Worm (Caenorhabditis elegans) whole organism, L4 larva: ENCODE measurements around the gene F53B1.3.
"Not testable (repeated sequence)": the region's sequence is repeated elsewhere in the genome, so short reads cannot be mapped to it uniquely, and the experiment has no call there.

Source experiments
- D1046.2 ChIP-seq: fragments of 200-800 bp; sonication (Bioruptor generic); IDR thresholded peaks from 2 replicates; pipeline ENCODE4 v1.3.6; 2022; ENCODE audit warnings: missing genetic modification characterization, missing compliant biosample characterization
- Y75B8A.6 ChIP-seq: fragments of 200-800 bp; sonication (Bioruptor generic); IDR thresholded peaks from 2 replicates; pipeline ENCODE4 v1.3.6; 2022; ENCODE audit warnings: missing genetic modification reagents, missing genetic modification characterization, missing compliant biosample characterization
- dmd-8 ChIP-seq: fragments of 200-800 bp; sonication (Bioruptor generic); IDR thresholded peaks from 2 replicates; pipeline ENCODE4 v1.3.6; 2022; ENCODE audit warnings: missing genetic modification characterization, missing compliant biosample characterization
- hmg-1.1 ChIP-seq: fragments of 200-800 bp; sonication (Bioruptor generic); IDR thresholded peaks from 2 replicates; pipeline ENCODE4 v1.3.6; 2022; ENCODE audit warnings: missing genetic modification reagents, missing genetic modification characterization, missing compliant biosample characterization
- nhr-76 ChIP-seq: fragments of 150-350 bp; optimal IDR thresholded peaks from 2 replicates; lab custom pipeline; 2014; ENCODE audit warnings: missing biosample characterization, missing genetic modification characterization
- pha-4 ChIP-seq, 2 experiments: fragments of 150-350 bp in 1 of 2; fragments of 200-800 bp in 1 of 2; sonication (Bioruptor generic) in 1 of 2; IDR thresholded peaks in 1 of 2; optimal IDR thresholded peaks in 1 of 2; 2 replicates each; pipeline versions ENCODE4 v1.3.6 to Lab custom; 2014 to 2022; ENCODE audit warnings: missing genetic modification characterization in 2 of 2, missing genetic modification reagents in 2 of 2, missing biosample characterization in 1 of 2, missing compliant biosample characterization in 1 of 2
- rbr-2 ChIP-seq: sonication (generic microtip); optimal IDR thresholded peaks from 2 replicates; lab custom pipeline; 2016; ENCODE audit warnings: missing genotype, missing genetic modification characterization, missing compliant biosample characterization
- tra-1 ChIP-seq: fragments of 200-800 bp; sonication (Bioruptor generic); IDR thresholded peaks from 2 replicates; pipeline ENCODE4 v1.3.6; 2022; ENCODE audit warnings: missing genetic modification reagents, missing genetic modification characterization, missing compliant biosample characterization
- unc-62 ChIP-seq, 3 experiments: fragments of 150-350 bp in 1 of 3; sonication (generic microtip); optimal IDR thresholded peaks in 2 of 3; peaks in 1 of 3; 1 replicate in 1 of 3; 2 replicates in 2 of 3; lab custom pipeline; 2014 to 2017; ENCODE audit warnings: missing biosample characterization in 3 of 3, missing genetic modification characterization in 3 of 3, missing genetic modification reagents in 3 of 3, missing genotype in 1 of 3
- ztf-7 ChIP-seq: fragments of 150-350 bp; optimal IDR thresholded peaks from 2 replicates; lab custom pipeline; 2014; ENCODE audit warnings: missing biosample characterization, missing genetic modification characterization

DNA sequence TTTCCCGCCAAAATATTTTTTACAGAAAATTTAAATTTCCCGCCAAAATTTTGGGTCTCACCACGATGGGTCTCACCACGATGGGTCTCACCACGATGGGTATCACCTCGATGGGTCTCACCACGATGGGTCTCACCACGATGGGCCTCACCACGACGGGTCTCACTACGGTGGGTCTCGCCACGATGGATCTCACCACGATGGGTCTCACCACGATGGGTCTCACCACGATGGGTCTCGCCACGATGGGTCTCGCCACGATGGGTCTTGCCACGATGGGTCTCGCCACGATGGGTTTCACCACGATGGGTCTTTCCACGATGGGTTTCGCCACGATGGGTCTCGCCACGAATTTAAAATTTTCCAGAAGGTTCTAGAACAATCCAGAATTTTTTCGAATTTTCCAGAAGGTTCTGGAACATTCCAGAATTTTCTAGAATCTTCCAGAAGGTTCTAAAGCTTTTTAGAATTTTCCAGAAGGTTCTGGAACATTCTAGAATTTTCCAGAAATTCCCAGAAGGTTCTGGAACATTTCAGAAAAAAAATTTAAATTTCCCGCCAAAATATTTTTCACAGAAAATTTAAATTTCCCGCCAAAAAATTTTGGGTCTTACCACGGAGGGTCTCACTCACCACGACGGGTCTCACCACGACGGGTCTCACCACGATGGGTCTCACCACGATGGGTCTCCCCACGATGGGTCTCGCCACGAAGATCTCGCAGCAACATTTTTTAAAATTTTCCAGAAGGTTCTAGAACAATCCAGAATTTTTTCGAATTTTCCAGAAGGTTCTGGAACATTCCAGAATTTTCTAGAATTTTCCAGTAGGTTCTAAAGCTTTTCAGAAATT lies 46.7 kb upstream of the F53B1.3 start:
- not testable (repeated sequence) for TF ChIP-seq nhr-76; unc-62 (GFP tag; optimal IDR thresholded peaks at IDR 0.05 in 1 of 2; lab: Kevin White, UChicago); unc-62 (tag; optimal IDR thresholded peaks at IDR 0.05; lab: Kevin White, UChicago); rbr-2; hmg-1.1 (GFP tag; lab: Robert Waterston, UW); dmd-8; pha-4 (tag; optimal IDR thresholded peaks at IDR 0.05; lab: Kevin White, UChicago); ztf-7 (tag; lab: Kevin White, UChicago)
- TF ChIP-seq D1046.2 (GFP tag; lab: Robert Waterston, UW) (peak; percentile 75; the same call in 1 of the 2 replicates), pha-4 (GFP tag; IDR thresholded peaks at IDR 0.05; lab: Robert Waterston, UW) (0 out of 2 replicates have a peak, but pooled peaks have one; percentile 14), tra-1 (GFP tag; lab: Robert Waterston, UW) (0 out of 2 replicates have a peak, but pooled peaks have one; percentile 11), Y75B8A.6 (GFP tag; lab: Robert Waterston, UW) (0 out of 2 replicates have a peak, but pooled peaks have one; percentile 16)
